Worm (Caenorhabditis elegans) whole organism, L1 larva: ENCODE results near the gene pmp-5.

Experiments
- C04F5.9 ChIP-seq: sonication (generic microtip); optimal IDR thresholded peaks from 2 replicates; lab custom pipeline; 2016; ENCODE audit warnings: missing genetic modification characterization, missing compliant biosample characterization
- C16A3.4 ChIP-seq: fragments of 150-350 bp; optimal IDR thresholded peaks from 2 replicates; lab custom pipeline; 2014; ENCODE audit warnings: missing biosample characterization, missing genetic modification characterization
- ama-1 ChIP-seq: fragments of 150-350 bp; optimal IDR thresholded peaks from 2 replicates; lab custom pipeline; 2014
- blmp-1 ChIP-seq: fragments of 150-350 bp; optimal IDR thresholded peaks from 2 replicates; lab custom pipeline; 2014; ENCODE audit warnings: missing biosample characterization, missing genetic modification characterization
- ceh-63 ChIP-seq: fragments of 200-800 bp; sonication (Bioruptor generic); optimal IDR thresholded peaks from 2 replicates; lab custom pipeline; 2018; ENCODE audit warnings: mild to moderate bottlenecking, missing genetic modification characterization, missing compliant biosample characterization
- ceh-8 ChIP-seq: fragments of 200-800 bp; sonication (Bioruptor generic); optimal IDR thresholded peaks from 2 replicates; lab custom pipeline; 2018; ENCODE audit warnings: mild to moderate bottlenecking, missing genetic modification characterization, moderate library complexity, missing compliant biosample characterization
- ceh-82 ChIP-seq, 3 experiments: fragments of 150-350 bp in 1 of 3; sonication (generic microtip) in 2 of 3; optimal IDR thresholded peaks; 2 replicates each; lab custom pipeline; 2014 to 2017; ENCODE audit warnings: missing biosample characterization in 3 of 3, missing genetic modification characterization in 3 of 3
- ceh-88 ChIP-seq: fragments of 200-800 bp; sonication (Bioruptor generic); IDR thresholded peaks from 2 replicates; pipeline ENCODE4 v1.3.6; 2022; ENCODE audit warnings: missing genetic modification characterization, missing compliant biosample characterization
- ces-1 ChIP-seq: fragments of 150-350 bp; optimal IDR thresholded peaks from 2 replicates; lab custom pipeline; 2014; ENCODE audit warnings: missing biosample characterization, missing genetic modification reagents, missing genetic modification characterization
- dpl-1 ChIP-seq, 3 experiments: fragments of 150-350 bp in 2 of 3; sonication (generic microtip) in 1 of 3; optimal IDR thresholded peaks; 2 replicates each; lab custom pipeline; 2014 to 2017; ENCODE audit warnings: missing biosample characterization in 3 of 3, missing genetic modification characterization in 3 of 3, missing genetic modification reagents in 3 of 3
- dsc-1 ChIP-seq: sonication (generic microtip); optimal IDR thresholded peaks from 2 replicates; lab custom pipeline; 2016; ENCODE audit warnings: mild to moderate bottlenecking, missing genetic modification characterization, missing compliant biosample characterization
- efl-1 ChIP-seq, 4 experiments: fragments of 150-350 bp; optimal IDR thresholded peaks in 3 of 4; peaks in 1 of 4; 1 replicate in 1 of 4; 2 replicates in 3 of 4; lab custom pipeline; 2014; ENCODE audit warnings: missing biosample characterization in 2 of 4, missing genetic modification characterization in 2 of 4, missing genetic modification reagents in 2 of 4
- egl-13 ChIP-seq: sonication (generic microtip); optimal IDR thresholded peaks from 2 replicates; lab custom pipeline; 2016; ENCODE audit warnings: missing genotype, missing genetic modification reagents, missing genetic modification characterization, missing compliant biosample characterization
- elt-2 ChIP-seq: sonication (generic microtip); optimal IDR thresholded peaks from 2 replicates; lab custom pipeline; 2016; ENCODE audit warnings: missing genetic modification characterization, mild to moderate bottlenecking, inconsistent platforms, missing compliant biosample characterization, missing genetic modification reagents
- ets-5 ChIP-seq: fragments of 200-800 bp; sonication (Bioruptor generic); IDR thresholded peaks from 2 replicates; pipeline ENCODE4 v1.3.6; 2022; ENCODE audit warnings: missing genetic modification characterization, missing compliant biosample characterization
- fkh-10 ChIP-seq: sonication (generic microtip); optimal IDR thresholded peaks from 2 replicates; lab custom pipeline; 2017; ENCODE audit warnings: missing biosample characterization, missing genetic modification reagents, missing genetic modification characterization
- fkh-8 ChIP-seq: sonication (generic microtip); optimal IDR thresholded peaks from 2 replicates; lab custom pipeline; 2016; ENCODE audit warnings: mild to moderate bottlenecking, missing genetic modification characterization, missing compliant biosample characterization
- grh-1 ChIP-seq: fragments of 200-800 bp; sonication (Bioruptor generic); IDR thresholded peaks from 2 replicates; pipeline ENCODE4 v1.3.6; 2022; ENCODE audit warnings: missing genetic modification reagents, missing genetic modification characterization, missing compliant biosample characterization
- hlh-17 ChIP-seq: fragments of 200-800 bp; sonication (Bioruptor generic); optimal IDR thresholded peaks from 2 replicates; lab custom pipeline; 2018; ENCODE audit warnings: missing genetic modification characterization, mild to moderate bottlenecking, missing compliant biosample characterization, moderate library complexity, borderline replicate concordance
- isw-1 ChIP-seq: fragments of 200-800 bp; sonication (Bioruptor generic); IDR thresholded peaks from 2 replicates; pipeline ENCODE4 v1.3.6; 2022; ENCODE audit warnings: missing genetic modification characterization, missing compliant biosample characterization
- jun-1 ChIP-seq: fragments of 150-350 bp; optimal IDR thresholded peaks from 2 replicates; lab custom pipeline; 2014; ENCODE audit warnings: missing biosample characterization, missing genetic modification reagents, missing genetic modification characterization
- lin-13 ChIP-seq: fragments of 150-350 bp; optimal IDR thresholded peaks from 2 replicates; lab custom pipeline; 2014; ENCODE audit warnings: missing biosample characterization, missing genetic modification reagents, missing genetic modification characterization
- nhr-12 ChIP-seq: sonication (generic microtip); optimal IDR thresholded peaks from 2 replicates; lab custom pipeline; 2017; ENCODE audit warnings: missing biosample characterization, missing genetic modification characterization
- nhr-20 ChIP-seq: sonication (generic microtip); optimal IDR thresholded peaks from 2 replicates; lab custom pipeline; 2016; ENCODE audit warnings: mild to moderate bottlenecking, missing genetic modification characterization, missing compliant biosample characterization
- nhr-47 ChIP-seq: sonication (generic microtip); optimal IDR thresholded peaks from 2 replicates; lab custom pipeline; 2016; ENCODE audit warnings: mild to moderate bottlenecking, missing genetic modification characterization, moderate library complexity, missing compliant biosample characterization
- nhr-71 ChIP-seq: sonication (generic microtip); optimal IDR thresholded peaks from 2 replicates; lab custom pipeline; 2016; ENCODE audit warnings: mild to moderate bottlenecking, missing genetic modification characterization, moderate library complexity, missing compliant biosample characterization
- nhr-76 ChIP-seq: sonication (generic microtip); optimal IDR thresholded peaks from 2 replicates; lab custom pipeline; 2017; ENCODE audit warnings: missing biosample characterization, missing genetic modification characterization
- nhr-85 ChIP-seq: sonication (generic microtip); peaks from one replicate; lab custom pipeline; 2016; ENCODE audit warnings: missing genetic modification characterization, inconsistent platforms, missing compliant biosample characterization
- pag-3 ChIP-seq: sonication (generic microtip); optimal IDR thresholded peaks from 2 replicates; lab custom pipeline; 2017; ENCODE audit warnings: missing genetic modification characterization, mild to moderate bottlenecking, missing compliant biosample characterization, antibody characterized with exemption, borderline replicate concordance; ENCODE audit not compliant: insufficient read depth
- pax-3 ChIP-seq: fragments of 200-800 bp; sonication (Bioruptor generic); optimal IDR thresholded peaks from 2 replicates; lab custom pipeline; 2018; ENCODE audit warnings: mild to moderate bottlenecking, missing genetic modification characterization, moderate library complexity, missing compliant biosample characterization
- pqm-1 ChIP-seq: sonication (generic microtip); optimal IDR thresholded peaks from 3 replicates; lab custom pipeline; 2017; ENCODE audit warnings: missing biosample characterization, missing genetic modification characterization
- skn-1 ChIP-seq: fragments of 150-350 bp; optimal IDR thresholded peaks from 2 replicates; lab custom pipeline; 2014; ENCODE audit warnings: missing biosample characterization, missing genetic modification characterization
- sox-4 ChIP-seq: sonication (generic microtip); optimal IDR thresholded peaks from 2 replicates; lab custom pipeline; 2016; ENCODE audit warnings: missing genetic modification characterization, missing compliant biosample characterization
- unc-62 ChIP-seq: fragments of 150-350 bp; optimal IDR thresholded peaks from 2 replicates; lab custom pipeline; 2014; ENCODE audit warnings: missing biosample characterization, missing genetic modification reagents, missing genetic modification characterization
- unc-86 ChIP-seq: sonication (generic microtip); optimal IDR thresholded peaks from 2 replicates; lab custom pipeline; 2016; ENCODE audit warnings: missing genetic modification characterization, missing compliant biosample characterization
- unc-98 ChIP-seq: fragments of 200-800 bp; sonication (Bioruptor generic); IDR thresholded peaks from 2 replicates; pipeline ENCODE4 v1.3.6; 2022; ENCODE audit warnings: missing genetic modification characterization, missing compliant biosample characterization
- vab-15 ChIP-seq: sonication (generic microtip); optimal IDR thresholded peaks from 2 replicates; lab custom pipeline; 2017; ENCODE audit warnings: missing genotype, mild to moderate bottlenecking, missing genetic modification characterization, missing compliant biosample characterization
- zag-1 ChIP-seq: fragments of 150-350 bp; optimal IDR thresholded peaks from 2 replicates; lab custom pipeline; 2014; ENCODE audit warnings: missing biosample characterization, missing genetic modification characterization
- zip-4 ChIP-seq: fragments of 200-800 bp; sonication (Bioruptor generic); optimal IDR thresholded peaks from 2 replicates; lab custom pipeline; 2018; ENCODE audit warnings: mild to moderate bottlenecking, missing genetic modification characterization, moderate library complexity, missing compliant biosample characterization

Gene pmp-5

DNA sequence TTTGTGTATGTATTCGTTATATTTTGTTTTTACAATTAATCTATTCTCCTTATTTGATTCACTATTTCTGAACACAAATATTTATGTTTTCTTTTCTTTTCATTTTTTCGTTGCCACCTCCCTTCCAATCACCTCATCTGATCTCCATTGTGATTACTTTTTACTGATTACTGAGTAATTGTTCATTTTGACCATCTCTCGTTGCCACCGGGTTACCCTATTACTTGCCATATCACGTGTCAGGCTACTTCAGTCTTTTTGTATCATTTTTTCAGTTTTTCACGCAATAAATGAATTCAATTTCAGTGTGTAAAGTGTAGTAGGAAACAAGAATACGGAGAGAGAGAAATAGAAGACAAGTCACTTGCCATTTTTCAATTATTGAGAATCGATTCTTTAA lies 13.6 kb downstream of the pmp-5 start, which contains the start of gene T10H9.8:
Gene T10H9.8, plus strand, starts transcription at position 301 of the 400 bp plus-strand sequence.
- TF ChIP-seq efl-1 (optimal IDR thresholded peaks at IDR 0.05; lab: Kevin White, UChicago) (no peak), efl-1 (GFP tag; optimal IDR thresholded peaks at IDR 0.05 in 1 of 2; lab: Kevin White, UChicago) (peak in 1 of 2 experiments; percentile 19), nhr-85 (tag; lab: Kevin White, UChicago) (no peak), unc-98 (GFP tag; lab: Robert Waterston, UW) (no peak), nhr-20 (tag; lab: Kevin White, UChicago) (peak; percentile 33), jun-1 (tag; lab: Kevin White, UChicago) (no peak), ceh-82 (tag; optimal IDR thresholded peaks at IDR 0.05; lab: Kevin White, UChicago) (no peak)

- TF ChIP-seq unc-98 (GFP tag; lab: Robert Waterston, UW) (no peak), skn-1 (tag; lab: Kevin White, UChicago) (no peak), unc-62 (no peak), hlh-17 (no peak), isw-1 (GFP tag; lab: Robert Waterston, UW) (no peak), ets-5 (no peak), pqm-1 (tag; lab: Kevin White, UChicago) (no peak), ama-1 (lab: Kevin White, UChicago) (no peak), vab-15 (tag; lab: Kevin White, UChicago) (no peak), elt-2 (tag; lab: Kevin White, UChicago) (no peak), C04F5.9 (tag; lab: Kevin White, UChicago) (no peak), grh-1 (GFP tag; lab: Robert Waterston, UW) (no peak), efl-1 (optimal IDR thresholded peaks at IDR 0.05; lab: Kevin White, UChicago) (no peak), efl-1 (GFP tag; optimal IDR thresholded peaks at IDR 0.05 in 1 of 2; lab: Kevin White, UChicago) (no peak)
Measured at ce11 chrV:6650508-6650907, 15.1 kb downstream of the pmp-5 start.

ce11 chrV:6649317-6649716 lies 16.3 kb downstream of the pmp-5 start, which contains the start of gene T10H9.1:
Gene T10H9.1 (plus strand): TSS chrV:6649617.
- TF ChIP-seq dpl-1 (GFP tag; optimal IDR thresholded peaks at IDR 0.05; lab: Kevin White, UChicago) (no peak), fkh-8 (tag; lab: Kevin White, UChicago) (no peak), ceh-88 (no peak), nhr-76 (no peak), ceh-63 (GFP tag; lab: Kevin White, UChicago) (no peak), vab-15 (tag; lab: Kevin White, UChicago) (no peak), nhr-71 (no peak), fkh-10 (GFP tag; lab: Kevin White, UChicago) (no peak), nhr-12 (tag; lab: Kevin White, UChicago) (no peak), lin-13 (no peak), egl-13 (tag; lab: Kevin White, UChicago) (no peak), zip-4 (GFP tag; lab: Kevin White, UChicago) (no peak), pag-3 (tag; lab: Kevin White, UChicago) (no peak)

DNA sequence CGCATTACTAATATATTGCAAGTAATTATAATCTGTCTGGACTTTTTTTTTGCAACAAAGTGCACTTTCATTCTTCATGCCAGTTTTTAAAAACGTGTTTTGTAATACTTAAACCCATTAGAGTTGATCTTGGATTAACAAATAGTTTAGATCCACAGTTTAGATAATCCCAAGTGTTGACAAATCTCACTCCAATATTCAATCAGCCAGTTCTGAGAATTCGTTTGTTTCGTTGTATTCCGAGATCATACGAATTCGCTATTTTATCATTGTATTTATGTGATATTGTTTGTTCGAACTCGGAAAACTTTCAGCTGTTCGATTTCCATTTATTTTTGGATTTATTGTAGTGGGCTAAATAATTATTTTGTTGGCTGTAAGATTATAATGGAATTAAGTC lies 19.8 kb downstream of the pmp-5 start:
- TF ChIP-seq pax-3 (tag; lab: Kevin White, UChicago) (peak; percentile 19), elt-2 (tag; lab: Kevin White, UChicago) (no peak), C04F5.9 (tag; lab: Kevin White, UChicago) (no peak), egl-13 (tag; lab: Kevin White, UChicago) (no peak), ceh-88 (no peak), skn-1 (tag; lab: Kevin White, UChicago) (no peak), ces-1 (GFP tag; lab: Kevin White, UChicago) (no peak), nhr-47 (peak; percentile 36), zag-1 (tag; lab: Kevin White, UChicago) (no peak), blmp-1 (tag; lab: Kevin White, UChicago) (no peak), sox-4 (tag; lab: Kevin White, UChicago) (peak; percentile 66), C16A3.4 (no peak), ceh-8 (GFP tag; lab: Kevin White, UChicago) (no peak), fkh-8 (tag; lab: Kevin White, UChicago) (peak; percentile 27), nhr-71 (peak; percentile 27), dsc-1 (tag; lab: Kevin White, UChicago) (peak; percentile 97), unc-86 (no peak)
- TF ChIP-seq, all 84 proteins: peak for 6
